Worm (Caenorhabditis elegans) whole organism, young adult: ENCODE results near the gene cyp-34A1.

ENCODE experiments used
- B0035.1 ChIP-seq: sonication (generic microtip); optimal IDR thresholded peaks from 2 replicates; lab custom pipeline; 2016; ENCODE audit warnings: missing genetic modification characterization, mild to moderate bottlenecking, missing compliant biosample characterization, missing genotype, missing genetic modification reagents
- F33H1.4 ChIP-seq: fragments of 200-800 bp; sonication (Bioruptor generic); IDR thresholded peaks from 2 replicates; pipeline ENCODE4 v1.3.6; 2022; ENCODE audit warnings: missing genetic modification reagents, missing genetic modification characterization, missing compliant biosample characterization
- F37B4.10 ChIP-seq: fragments of 200-800 bp; sonication (Bioruptor generic); IDR thresholded peaks from 2 replicates; pipeline ENCODE4 v1.3.6; 2022; ENCODE audit warnings: missing genetic modification characterization, missing compliant biosample characterization
- F52B5.7 ChIP-seq: sonication (generic microtip); optimal IDR thresholded peaks from 2 replicates; lab custom pipeline; 2016; ENCODE audit warnings: mild to moderate bottlenecking, missing genetic modification characterization, missing compliant biosample characterization
- Y53F4B.3 ChIP-seq: fragments of 200-800 bp; sonication (Bioruptor generic); IDR thresholded peaks from 2 replicates; pipeline ENCODE4 v1.3.6; 2022; ENCODE audit warnings: missing genetic modification reagents, missing genetic modification characterization, missing compliant biosample characterization
- atf-7 ChIP-seq: sonication (generic microtip); optimal IDR thresholded peaks from 2 replicates; lab custom pipeline; 2017; ENCODE audit warnings: mild to moderate bottlenecking, missing genetic modification characterization, missing compliant biosample characterization
- ccch-3 ChIP-seq: fragments of 200-800 bp; sonication (Bioruptor generic); optimal IDR thresholded peaks from 2 replicates; lab custom pipeline; 2018; ENCODE audit warnings: mild to moderate bottlenecking, missing genetic modification characterization, missing compliant biosample characterization
- ceh-100 ChIP-seq: fragments of 200-800 bp; sonication (Bioruptor generic); IDR thresholded peaks from 2 replicates; pipeline ENCODE4 v1.3.6; 2022; ENCODE audit warnings: missing genetic modification reagents, missing genetic modification characterization, missing compliant biosample characterization
- ceh-27 ChIP-seq: fragments of 200-800 bp; sonication (Bioruptor generic); optimal IDR thresholded peaks from 2 replicates; lab custom pipeline; 2018; ENCODE audit warnings: mild to moderate bottlenecking, missing genetic modification characterization, moderate library complexity, missing compliant biosample characterization
- ceh-40 ChIP-seq: fragments of 200-800 bp; sonication (Bioruptor generic); IDR thresholded peaks from 2 replicates; pipeline ENCODE4 v1.3.6; 2022; ENCODE audit warnings: missing genetic modification characterization, missing compliant biosample characterization
- ceh-79 ChIP-seq: sonication (generic microtip); optimal IDR thresholded peaks from 2 replicates; lab custom pipeline; 2017; ENCODE audit warnings: mild to moderate bottlenecking, missing genetic modification characterization, missing compliant biosample characterization
- egl-18 ChIP-seq: fragments of 200-800 bp; sonication (Bioruptor generic); IDR thresholded peaks from 2 replicates; pipeline ENCODE4 v1.3.6; 2022; ENCODE audit warnings: missing genetic modification reagents, missing genetic modification characterization, missing compliant biosample characterization
- ets-4 ChIP-seq: fragments of 200-800 bp; sonication (Bioruptor generic); optimal IDR thresholded peaks from 2 replicates; lab custom pipeline; 2018; ENCODE audit warnings: mild to moderate bottlenecking, missing genetic modification characterization, missing compliant biosample characterization
- fkh-3 ChIP-seq: sonication (generic microtip); optimal IDR thresholded peaks from 2 replicates; lab custom pipeline; 2016; ENCODE audit warnings: mild to moderate bottlenecking, missing genetic modification characterization, missing compliant biosample characterization
- him-1 ChIP-seq: sonication (generic microtip); optimal IDR thresholded peaks from 2 replicates; lab custom pipeline; 2016; ENCODE audit warnings: missing genotype, missing genetic modification reagents, missing genetic modification characterization, missing compliant biosample characterization
- hlh-26 ChIP-seq: fragments of 200-800 bp; sonication (Bioruptor generic); conservative IDR thresholded peaks from 2 replicates; pipeline ENCODE4 v1.3.6; 2022; ENCODE audit warnings: missing genetic modification reagents, missing genetic modification characterization, missing compliant biosample characterization
- hsf-1 ChIP-seq: fragments of 200-800 bp; sonication (Bioruptor generic); IDR thresholded peaks from 2 replicates; pipeline ENCODE4 v1.3.6; 2022; ENCODE audit warnings: missing genetic modification reagents, missing genetic modification characterization, missing compliant biosample characterization
- let-526 ChIP-seq: fragments of 200-800 bp; sonication (Bioruptor generic); IDR thresholded peaks from 2 replicates; pipeline ENCODE4 v1.3.6; 2022; ENCODE audit warnings: missing genetic modification reagents, missing genetic modification characterization, missing compliant biosample characterization
- let-607 ChIP-seq, 2 experiments: fragments of 200-800 bp in 1 of 2; sonication (Bioruptor generic) in 1 of 2; sonication (generic microtip) in 1 of 2; optimal IDR thresholded peaks; 2 replicates each; lab custom pipeline; 2016 to 2018; ENCODE audit warnings: mild to moderate bottlenecking in 2 of 2, missing compliant biosample characterization in 2 of 2, missing genetic modification characterization in 2 of 2, moderate library complexity in 2 of 2, missing genotype in 1 of 2
- lir-1 ChIP-seq: fragments of 200-800 bp; sonication (Bioruptor generic); conservative IDR thresholded peaks from 2 replicates; pipeline ENCODE4 v1.3.6; 2022; ENCODE audit warnings: missing genetic modification reagents, missing genetic modification characterization, missing compliant biosample characterization
- lsy-27 ChIP-seq: sonication (generic microtip); optimal IDR thresholded peaks from 2 replicates; lab custom pipeline; 2017; ENCODE audit warnings: missing genetic modification characterization, mild to moderate bottlenecking, missing compliant biosample characterization, antibody characterized with exemption, missing genotype, borderline replicate concordance; ENCODE audit not compliant: insufficient read depth
- madf-3 ChIP-seq: fragments of 200-800 bp; sonication (Bioruptor generic); IDR thresholded peaks from 2 replicates; pipeline ENCODE4 v1.3.6; 2022; ENCODE audit warnings: missing genetic modification reagents, missing genetic modification characterization, missing compliant biosample characterization
- mcd-1 ChIP-seq: fragments of 200-800 bp; sonication (Bioruptor generic); IDR thresholded peaks from 2 replicates; pipeline ENCODE4 v1.3.6; 2022; ENCODE audit warnings: missing genetic modification reagents, missing genetic modification characterization, missing compliant biosample characterization
- nhr-120 ChIP-seq: fragments of 200-800 bp; sonication (Bioruptor generic); IDR thresholded peaks from 2 replicates; pipeline ENCODE4 v1.3.6; 2022; ENCODE audit warnings: missing genetic modification characterization, missing compliant biosample characterization
- nhr-80 ChIP-seq: sonication (generic microtip); optimal IDR thresholded peaks from 2 replicates; lab custom pipeline; 2016; ENCODE audit warnings: missing genetic modification characterization, missing compliant biosample characterization
- pha-4 ChIP-seq: fragments of 150-350 bp; sonication (generic microtip); optimal IDR thresholded peaks from 2 replicates; lab custom pipeline; 2014; ENCODE audit warnings: missing biosample characterization, missing genetic modification reagents, missing genetic modification characterization
- rcor-1 ChIP-seq: fragments of 200-800 bp; sonication (Bioruptor generic); IDR thresholded peaks from 2 replicates; pipeline ENCODE4 v1.3.6; 2022; ENCODE audit warnings: missing genetic modification reagents, missing genetic modification characterization, missing compliant biosample characterization
- rpc-1 ChIP-seq, 2 experiments: fragments of 150-350 bp in 1 of 2; sonication (generic microtip) in 1 of 2; optimal IDR thresholded peaks; 2 replicates each; lab custom pipeline; 2014 to 2018; ENCODE audit warnings: missing biosample characterization in 1 of 2, missing genetic modification characterization in 1 of 2, missing genetic modification reagents in 1 of 2, missing genotype in 1 of 2
- sea-2 ChIP-seq: fragments of 200-800 bp; sonication (Bioruptor generic); IDR thresholded peaks from 2 replicates; pipeline ENCODE4 v1.3.6; 2022; ENCODE audit warnings: missing genetic modification characterization, missing compliant biosample characterization
- snpc-3.4 ChIP-seq: sonication (generic microtip); optimal IDR thresholded peaks from 2 replicates; lab custom pipeline; 2017; ENCODE audit warnings: missing genetic modification characterization, mild to moderate bottlenecking, missing compliant biosample characterization, antibody characterized with exemption, moderate library complexity, missing genotype, missing genetic modification reagents

The cyp-34A1 gene

DNA sequence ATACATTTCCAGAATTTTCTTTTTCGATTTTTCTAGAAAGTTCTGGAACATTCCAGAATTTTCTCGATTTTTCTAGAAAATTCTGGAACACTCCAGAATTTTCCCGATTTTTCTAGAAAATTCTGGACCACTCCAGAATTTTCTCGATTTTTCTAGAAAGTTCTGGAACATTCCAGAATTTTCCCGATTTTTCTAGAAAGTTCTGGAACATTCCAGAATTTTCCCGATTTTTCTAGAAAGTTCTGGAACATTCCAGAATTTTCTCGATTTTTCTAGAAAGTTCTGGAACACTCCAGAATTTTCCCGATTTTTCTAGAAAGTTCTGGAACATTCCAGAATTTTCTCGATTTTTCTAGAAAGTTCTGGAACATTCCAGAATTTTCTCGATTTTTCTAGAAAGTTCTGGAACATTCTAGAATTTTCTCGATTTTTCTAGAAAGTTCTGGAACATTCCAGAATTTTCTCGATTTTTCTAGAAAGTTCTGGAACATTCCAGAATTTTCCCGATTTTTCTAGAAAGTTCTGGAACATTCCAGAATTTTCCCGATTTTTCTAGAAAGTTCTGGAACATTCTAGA, 33.1 kb upstream of the cyp-34A1 start (continued):
- TF ChIP-seq F33H1.4 (GFP tag; lab: Robert Waterston, UW) (peak; percentile 23; the same call in 1 of the 2 replicates), madf-3 (GFP tag; lab: Robert Waterston, UW) (peak; percentile 93)

DNA sequence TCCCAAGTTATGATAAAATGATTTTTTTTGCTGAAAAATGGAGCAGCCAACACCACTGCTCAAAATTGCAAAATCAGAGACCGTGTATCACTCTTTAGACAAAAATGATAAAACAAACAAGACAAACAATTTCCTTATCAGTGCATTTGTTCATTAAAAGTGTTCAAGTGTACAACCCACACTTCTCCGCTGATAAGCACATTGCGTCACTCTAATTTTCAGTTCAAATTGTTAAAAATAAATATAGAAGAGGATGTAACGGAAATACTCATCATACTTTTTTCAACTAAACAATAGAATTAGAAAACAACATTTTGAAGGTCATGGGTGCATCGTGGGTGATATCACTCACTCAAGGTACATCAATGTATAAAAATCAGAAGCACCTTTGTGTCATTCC, 30.9 kb upstream of the cyp-34A1 start, which contains the start of gene nhr-291:
TSS of gene nhr-291 (plus strand) at position 324 of the 400 bp plus-strand sequence.
- TF ChIP-seq nhr-80 (peak; percentile 93), pha-4 (tag; lab: Kevin White, UChicago) (peak; percentile 89), ets-4 (GFP tag; lab: Kevin White, UChicago) (peak; percentile 36), atf-7 (tag; lab: Kevin White, UChicago) (peak; percentile 18), let-526 (GFP tag; lab: Robert Waterston, UW) (no peak)

DNA sequence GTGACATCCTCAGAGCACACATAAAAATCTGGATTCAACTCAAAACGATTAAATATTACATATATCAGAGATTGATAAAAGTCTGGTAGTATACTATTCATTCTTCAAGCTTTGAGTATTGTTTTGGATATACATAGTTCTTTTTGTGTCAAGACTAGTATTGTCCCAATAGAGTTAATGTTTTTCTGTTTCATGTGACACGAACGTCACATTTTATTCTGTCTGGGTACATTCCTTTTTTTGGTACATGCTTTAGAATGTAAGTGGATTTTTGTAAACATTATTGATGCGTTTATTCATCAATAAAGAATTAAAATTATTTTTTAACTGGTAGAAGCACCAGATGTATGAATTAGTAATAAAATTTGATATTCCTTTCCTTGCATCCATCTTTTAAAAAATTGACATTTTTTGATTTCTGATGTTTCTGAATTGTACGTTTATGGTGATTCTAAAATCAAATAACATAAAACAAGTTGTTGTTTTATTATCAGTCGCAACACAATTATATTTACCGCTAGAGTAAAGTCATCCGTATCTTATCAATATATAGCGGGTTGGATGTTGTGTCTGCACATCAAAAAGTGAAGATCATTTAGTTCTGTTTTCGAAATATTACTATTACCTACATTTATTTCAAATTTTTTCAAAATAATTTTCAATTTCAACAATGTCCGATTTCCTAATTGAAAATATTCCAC, 28.2 kb upstream of the cyp-34A1 start, which contains the start of the genes srt-22 and nhr-246:
TSS of gene srt-22 (minus strand) at position 101 of the 701 bp plus-strand sequence.
TSS of gene nhr-246 (plus strand) at position 651 of the 701 bp plus-strand sequence.
- TF ChIP-seq him-1 (tag; lab: Kevin White, UChicago) (no peak), ceh-40 (GFP tag; lab: Robert Waterston, UW) (no peak), let-607 (tag; optimal IDR thresholded peaks at IDR 0.05; lab: Kevin White, UChicago) (no peak), lsy-27 (no peak), mcd-1 (GFP tag; lab: Robert Waterston, UW) (no peak), sea-2 (GFP tag; lab: Robert Waterston, UW) (no peak), nhr-120 (no peak), lir-1 (GFP tag; lab: Robert Waterston, UW) (no peak), ceh-100 (GFP tag; lab: Robert Waterston, UW) (no peak), B0035.1 (tag; lab: Kevin White, UChicago) (no peak), pha-4 (tag; lab: Kevin White, UChicago) (no peak), snpc-3.4 (tag; lab: Kevin White, UChicago) (no peak), F52B5.7 (tag; lab: Kevin White, UChicago) (no peak), ceh-79 (no peak), rpc-1 (optimal IDR thresholded peaks at IDR 0.05; lab: Kevin White, UChicago) (no peak), rpc-1 (tag; optimal IDR thresholded peaks at IDR 0.05; lab: Kevin White, UChicago) (no peak), Y53F4B.3 (GFP tag; lab: Robert Waterston, UW) (no peak), hlh-26 (GFP tag; lab: Robert Waterston, UW) (no peak), fkh-3 (tag; lab: Kevin White, UChicago) (no peak), hsf-1 (GFP tag; lab: Robert Waterston, UW) (no peak), egl-18 (GFP tag; lab: Robert Waterston, UW) (no peak)

DNA sequence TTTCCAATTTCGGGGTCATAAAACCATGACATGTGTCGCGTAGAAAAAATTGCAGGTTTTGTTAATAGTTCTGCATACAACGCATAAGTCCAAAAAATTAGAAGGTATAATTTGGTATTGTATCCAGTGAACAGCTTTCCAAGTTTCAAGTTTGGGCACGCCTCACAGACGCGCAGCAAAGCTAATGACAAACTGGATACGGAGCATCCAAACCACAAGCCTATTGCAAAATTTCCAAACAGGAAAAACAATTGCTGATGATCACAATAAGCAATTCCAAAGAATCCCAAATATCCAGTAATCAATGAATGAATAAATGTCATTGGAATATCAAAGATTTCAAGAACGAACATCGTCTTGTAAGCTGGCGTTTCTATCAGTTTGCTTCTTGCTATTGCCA, 25.8 kb upstream of the cyp-34A1 start:
- TF ChIP-seq rcor-1 (no peak), ccch-3 (GFP tag; lab: Kevin White, UChicago) (no peak), F37B4.10 (GFP tag; lab: Robert Waterston, UW) (no peak), ceh-27 (GFP tag; lab: Kevin White, UChicago) (no peak), snpc-3.4 (tag; lab: Kevin White, UChicago) (no peak)
- TF ChIP-seq, all 124 proteins: peak for 0
